Fruit fly (Drosophila melanogaster) whole organism, embryonic: ENCODE measurements around the gene fiz.

Source experiments
- Asciz ChIP-seq: fragments of 200-800 bp; sonication (Bioruptor generic); optimal IDR thresholded peaks from 2 replicates; lab custom pipeline; 2017; ENCODE audit warnings: missing biosample characterization, mild to moderate bottlenecking, missing genetic modification characterization, missing genetic modification reagents
- BtbVII ChIP-seq: fragments of 200-800 bp; sonication (Bioruptor generic); optimal IDR thresholded peaks from 3 replicates; lab custom pipeline; 2017; ENCODE audit warnings: missing biosample characterization, mild to moderate bottlenecking, missing genetic modification characterization
- CG10366 ChIP-seq: fragments of 200-800 bp; sonication (Bioruptor generic); IDR thresholded peaks from 2 replicates; pipeline ENCODE4 v1.3.6; 2022; ENCODE audit warnings: missing biosample characterization, missing genetic modification characterization
- CG10431 ChIP-seq: fragments of 200-800 bp; sonication (Bioruptor generic); optimal IDR thresholded peaks from 3 replicates; lab custom pipeline; 2018; ENCODE audit warnings: missing biosample characterization, mild to moderate bottlenecking, missing genetic modification characterization
- CG13775 ChIP-seq: fragments of 200-800 bp; sonication (Bioruptor generic); optimal IDR thresholded peaks from 3 replicates; lab custom pipeline; 2017; ENCODE audit warnings: missing biosample characterization, mild to moderate bottlenecking, missing genetic modification characterization
- CG15514 ChIP-seq: fragments of 200-800 bp; sonication (Bioruptor generic); optimal IDR thresholded peaks from 3 replicates; lab custom pipeline; 2017; ENCODE audit warnings: missing biosample characterization, missing genetic modification characterization, mild to moderate bottlenecking, moderate library complexity, missing genetic modification reagents
- CG2202 ChIP-seq: fragments of 200-800 bp; sonication (Bioruptor generic); optimal IDR thresholded peaks from 2 replicates; lab custom pipeline; 2018; ENCODE audit warnings: missing biosample characterization, mild to moderate bottlenecking, missing genetic modification characterization
- CG3163 ChIP-seq: fragments of 200-800 bp; sonication (Bioruptor generic); optimal IDR thresholded peaks from 3 replicates; lab custom pipeline; 2016; ENCODE audit warnings: missing biosample characterization, missing genetic modification characterization
- CG33213 ChIP-seq: fragments of 200-800 bp; sonication (Bioruptor generic); optimal IDR thresholded peaks from 3 replicates; lab custom pipeline; 2016; ENCODE audit warnings: missing biosample characterization, missing genetic modification characterization
- CG34376 ChIP-seq: fragments of 200-800 bp; sonication (Bioruptor generic); optimal IDR thresholded peaks from 2 replicates; lab custom pipeline; 2018; ENCODE audit warnings: missing biosample characterization, mild to moderate bottlenecking, missing genetic modification characterization
- CG34422 ChIP-seq: fragments of 200-800 bp; sonication (Bioruptor generic); IDR thresholded peaks from 3 replicates; pipeline ENCODE4 v1.3.6; 2022; ENCODE audit warnings: missing biosample characterization, missing genetic modification characterization
- CG3838 ChIP-seq: fragments of 200-800 bp; sonication (Bioruptor generic); optimal IDR thresholded peaks from 3 replicates; lab custom pipeline; 2016; ENCODE audit warnings: missing biosample characterization, missing genetic modification characterization
- CG3995 ChIP-seq: fragments of 200-800 bp; sonication (Bioruptor generic); optimal IDR thresholded peaks from 3 replicates; lab custom pipeline; 2016; ENCODE audit warnings: missing biosample characterization, missing genetic modification characterization
- CG4328 ChIP-seq: fragments of 200-800 bp; sonication (Bioruptor generic); optimal IDR thresholded peaks from 3 replicates; lab custom pipeline; 2017; ENCODE audit warnings: missing biosample characterization, missing genetic modification reagents, missing genetic modification characterization
- CG4404 ChIP-seq: fragments of 200-800 bp; sonication (Bioruptor generic); IDR thresholded peaks from 2 replicates; pipeline ENCODE4 v1.3.6; 2022; ENCODE audit warnings: missing biosample characterization, missing genetic modification characterization
- CG4617 ChIP-seq: fragments of 200-800 bp; sonication (Bioruptor generic); optimal IDR thresholded peaks from 3 replicates; lab custom pipeline; 2016; ENCODE audit warnings: missing biosample characterization, missing genetic modification characterization, borderline replicate concordance
- CG7987 ChIP-seq: fragments of 200-800 bp; sonication (Bioruptor generic); optimal IDR thresholded peaks from 2 replicates; lab custom pipeline; 2018; ENCODE audit warnings: missing biosample characterization, mild to moderate bottlenecking, missing genetic modification characterization, moderate library complexity
- CG9437 ChIP-seq: fragments of 200-800 bp; sonication (Bioruptor generic); optimal IDR thresholded peaks from 2 replicates; lab custom pipeline; 2018; ENCODE audit warnings: missing biosample characterization, mild to moderate bottlenecking, missing genetic modification characterization
- CHES-1-like ChIP-seq: fragments of 200-800 bp; sonication (Bioruptor generic); optimal IDR thresholded peaks from 2 replicates; lab custom pipeline; 2016; ENCODE audit warnings: missing biosample characterization, missing genetic modification characterization
- CkIIα-i1 ChIP-seq: fragments of 200-800 bp; sonication (Bioruptor generic); IDR thresholded peaks from 2 replicates; pipeline ENCODE4 v1.3.6; 2022; ENCODE audit warnings: missing biosample characterization, missing genetic modification characterization
- D19B ChIP-seq: fragments of 200-800 bp; sonication (Bioruptor generic); optimal IDR thresholded peaks from 2 replicates; lab custom pipeline; 2017; ENCODE audit warnings: missing biosample characterization, mild to moderate bottlenecking, missing genetic modification characterization
- Dbx ChIP-seq: fragments of 200-800 bp; sonication (Bioruptor generic); IDR thresholded peaks from 3 replicates; pipeline ENCODE4 v1.3.6; 2022; ENCODE audit warnings: missing biosample characterization, missing genetic modification characterization
- Deaf1 ChIP-seq: fragments of 200-800 bp; optimal IDR thresholded peaks from 3 replicates; lab custom pipeline; 2019; ENCODE audit warnings: missing biosample characterization, mild to moderate bottlenecking, missing genetic modification characterization, moderate library complexity
- Dek ChIP-seq: fragments of 200-800 bp; sonication (Bioruptor generic); optimal IDR thresholded peaks from 3 replicates; lab custom pipeline; 2019; ENCODE audit warnings: missing biosample characterization, mild to moderate bottlenecking, missing genetic modification characterization, moderate library complexity
- Fer3 ChIP-seq: fragments of 200-800 bp; sonication (Bioruptor generic); optimal IDR thresholded peaks from 2 replicates; lab custom pipeline; 2018; ENCODE audit warnings: missing biosample characterization, mild to moderate bottlenecking, missing genetic modification characterization, moderate library complexity
- Hey ChIP-seq: fragments of 200-800 bp; sonication (Bioruptor generic); optimal IDR thresholded peaks from 3 replicates; lab custom pipeline; 2018; ENCODE audit warnings: missing biosample characterization, mild to moderate bottlenecking, missing genetic modification characterization
- Med ChIP-seq: fragments of 200-800 bp; sonication (Bioruptor generic); peaks from one replicate; lab custom pipeline; 2016; ENCODE audit warnings: missing biosample characterization, missing genetic modification characterization, mild to moderate bottlenecking, inconsistent platforms, moderate library complexity
- Vsx1 ChIP-seq: fragments of 200-800 bp; sonication (Bioruptor generic); optimal IDR thresholded peaks from 2 replicates; lab custom pipeline; 2017; ENCODE audit warnings: missing biosample characterization, mild to moderate bottlenecking, missing genetic modification characterization, missing genetic modification reagents
- az2 ChIP-seq: fragments of 200-800 bp; sonication (Bioruptor generic); optimal IDR thresholded peaks from 3 replicates; lab custom pipeline; 2016; ENCODE audit warnings: missing biosample characterization, missing genetic modification characterization
- cad ChIP-seq: fragments of >200 bp; optimal IDR thresholded peaks from 2 replicates; lab custom pipeline; 2017; ENCODE audit warnings: missing biosample characterization, missing genetic modification characterization
- danr ChIP-seq: fragments of 200-800 bp; sonication (Bioruptor generic); IDR thresholded peaks from 2 replicates; pipeline ENCODE4 v1.3.6; 2022; ENCODE audit warnings: missing biosample characterization, missing genetic modification characterization
- disco-r ChIP-seq: fragments of 200-800 bp; sonication (Bioruptor generic); optimal IDR thresholded peaks from 2 replicates; lab custom pipeline; 2016; ENCODE audit warnings: missing biosample characterization, missing genetic modification characterization
- dmrt11E ChIP-seq: fragments of 200-800 bp; sonication (Bioruptor generic); optimal IDR thresholded peaks from 3 replicates; lab custom pipeline; 2018; ENCODE audit warnings: missing biosample characterization, mild to moderate bottlenecking, missing genetic modification characterization, moderate library complexity
- ewg ChIP-seq: fragments of 200-800 bp; sonication (Bioruptor generic); optimal IDR thresholded peaks from 3 replicates; lab custom pipeline; 2017; ENCODE audit warnings: mild to moderate bottlenecking, missing biosample characterization, missing genetic modification reagents, missing genetic modification characterization
- exex ChIP-seq: fragments of 200-800 bp; sonication (Bioruptor generic); optimal IDR thresholded peaks from 4 replicates; lab custom pipeline; 2018; ENCODE audit warnings: missing biosample characterization, mild to moderate bottlenecking, missing genetic modification characterization, moderate library complexity
- fd96Cb ChIP-seq: fragments of 200-800 bp; sonication (Bioruptor generic); optimal IDR thresholded peaks from 2 replicates; lab custom pipeline; 2018; ENCODE audit warnings: missing biosample characterization, mild to moderate bottlenecking, missing genetic modification characterization, moderate library complexity
- lilli ChIP-seq: fragments of 200-800 bp; sonication (Bioruptor generic); optimal IDR thresholded peaks from 3 replicates; lab custom pipeline; 2016; ENCODE audit warnings: missing biosample characterization, missing genetic modification characterization
- org-1 ChIP-seq: fragments of 200-800 bp; sonication (Bioruptor generic); optimal IDR thresholded peaks from 2 replicates; lab custom pipeline; 2017; ENCODE audit warnings: missing biosample characterization, missing genetic modification characterization
- repo ChIP-seq: fragments of 200-800 bp; sonication (Bioruptor generic); optimal IDR thresholded peaks from 2 replicates; lab custom pipeline; 2016; ENCODE audit warnings: missing biosample characterization, missing genetic modification characterization
- slbo ChIP-seq: fragments of 200-800 bp; sonication (Bioruptor generic); IDR thresholded peaks from 2 replicates; pipeline ENCODE4 v1.3.6; 2022; ENCODE audit warnings: missing biosample characterization, missing genetic modification characterization
- tio ChIP-seq: fragments of 200-800 bp; sonication (Bioruptor generic); optimal IDR thresholded peaks from 2 replicates; lab custom pipeline; 2017; ENCODE audit warnings: missing biosample characterization, missing genetic modification characterization, inconsistent platforms
- tll ChIP-seq, 2 experiments: fragments of 200-800 bp in 1 of 2; fragments of >200 bp in 1 of 2; sonication (Bioruptor generic) in 1 of 2; optimal IDR thresholded peaks; 2 replicates each; lab custom pipeline; 2017 to 2019; ENCODE audit warnings: missing biosample characterization in 2 of 2, missing genetic modification characterization in 2 of 2, mild to moderate bottlenecking in 1 of 2, moderate library complexity in 1 of 2
- trem ChIP-seq: fragments of 200-800 bp; optimal IDR thresholded peaks from 3 replicates; lab custom pipeline; 2019; ENCODE audit warnings: missing biosample characterization, mild to moderate bottlenecking, missing genetic modification characterization, moderate library complexity
- trh ChIP-seq: fragments of 200-800 bp; sonication (Bioruptor generic); optimal IDR thresholded peaks from 2 replicates; lab custom pipeline; 2016; ENCODE audit warnings: missing biosample characterization, missing genetic modification characterization

Gene fiz

dm6 chrX:14929813-14930212 lies 20.3 kb upstream of the fiz start (continued):
- TF ChIP-seq CG4617 (GFP tag; lab: Kevin White, UChicago) (no peak), Vsx1 (no peak), CG10431 (GFP tag; lab: Kevin White, UChicago) (no peak), slbo (GFP tag; lab: Robert Waterston, UW) (no peak), repo (GFP tag; lab: Kevin White, UChicago) (no peak), CG3163 (GFP tag; lab: Kevin White, UChicago) (no peak), Dbx (GFP tag; lab: Robert Waterston, UW) (no peak), CG4328 (GFP tag; lab: Kevin White, UChicago) (no peak), exex (tag; lab: Kevin White, UChicago) (peak; percentile 79), tio (GFP tag; lab: Kevin White, UChicago) (no peak), CG2202 (tag; lab: Kevin White, UChicago) (no peak), trh (no peak), disco-r (GFP tag; lab: Kevin White, UChicago) (no peak), CG3838 (no peak), dmrt11E (tag; lab: Kevin White, UChicago) (no peak), CHES-1-like (GFP tag; lab: Kevin White, UChicago) (no peak), Dek (tag; lab: Kevin White, UChicago) (no peak), Asciz (no peak), BtbVII (GFP tag; lab: Kevin White, UChicago) (peak; percentile 81), CG15514 (GFP tag; lab: Kevin White, UChicago) (no peak), CG4404 (GFP tag; lab: Robert Waterston, UW) (no peak), CG13775 (GFP tag; lab: Kevin White, UChicago) (no peak), CG34422 (GFP tag; lab: Robert Waterston, UW) (no peak), CG33213 (GFP tag; lab: Kevin White, UChicago) (no peak), Fer3 (tag; lab: Kevin White, UChicago) (no peak), CG7987 (GFP tag; lab: Kevin White, UChicago) (no peak), Hey (peak; percentile 60), org-1 (GFP tag; lab: Kevin White, UChicago) (no peak), ewg (GFP tag; lab: Kevin White, UChicago) (no peak), trem (tag; lab: Kevin White, UChicago) (no peak), CG34376 (GFP tag; lab: Kevin White, UChicago) (peak; percentile 42), CG9437 (GFP tag; lab: Kevin White, UChicago) (no peak), CG3995 (GFP tag; lab: Kevin White, UChicago) (no peak), D19B (GFP tag; lab: Kevin White, UChicago) (no peak), Deaf1 (tag; lab: Kevin White, UChicago) (no peak), CG10366 (GFP tag; lab: Robert Waterston, UW) (no peak), Med (GFP tag; lab: Kevin White, UChicago) (peak; percentile 52), cad (GFP tag; lab: Kevin White, UChicago) (no peak), danr (GFP tag; lab: Robert Waterston, UW) (no peak), lilli (GFP tag; lab: Kevin White, UChicago) (no peak), fd96Cb (tag; lab: Kevin White, UChicago) (no peak), tll (GFP tag; optimal IDR thresholded peaks at IDR 0.05; lab: Kevin White, UChicago) (no peak), az2 (GFP tag; lab: Kevin White, UChicago) (no peak), CkIIα-i1 (GFP tag; lab: Robert Waterston, UW) (no peak)
- TF ChIP-seq, all 482 proteins: peak for 10
